Worm (Caenorhabditis elegans): ENCODE data around the gene C45G9.14.

- no peak for TF ChIP-seq pqm-1 (tag; optimal IDR thresholded peaks at IDR 0.05)
- no peak for TF ChIP-seq vab-7 (GFP tag; IDR thresholded peaks at IDR 0.05)
- no peak for TF ChIP-seq ZK337.2 (GFP tag; IDR thresholded peaks at IDR 0.05)
- no peak for TF ChIP-seq zfp-2 (tag; optimal IDR thresholded peaks at IDR 0.05)
- TF ChIP-seq fkh-10 (GFP tag; optimal IDR thresholded peaks at IDR 0.05) = no peak
- TF ChIP-seq lin-13 (GFP tag; optimal IDR thresholded peaks at IDR 0.05) = no peak
- no peak for TF ChIP-seq ztf-7 (tag; optimal IDR thresholded peaks at IDR 0.05)
Measured at ce11 chrIII:5042112-5042511, 2.7 kb upstream of the C45G9.14 start, which contains the start of gene nlp-43.
